Worm (Caenorhabditis elegans) whole organism, young adult: ENCODE results near the gene slc-36.5.

ENCODE experiments used
- T26A5.8 ChIP-seq: sonication (generic microtip); optimal IDR thresholded peaks from 2 replicates; lab custom pipeline; 2016; ENCODE audit warnings: missing genetic modification characterization, missing compliant biosample characterization
- ama-1 ChIP-seq, 3 experiments: fragments of 150-350 bp in 1 of 3; sonication (generic microtip) in 2 of 3; optimal IDR thresholded peaks; 2 replicates each; lab custom pipeline; 2014 to 2018; ENCODE audit warnings: missing biosample characterization in 2 of 3, missing genetic modification characterization in 2 of 3, missing genetic modification reagents in 2 of 3
- chd-7 ChIP-seq: sonication (generic microtip); optimal IDR thresholded peaks from 2 replicates; lab custom pipeline; 2016; ENCODE audit warnings: mild to moderate bottlenecking, missing genetic modification characterization, moderate library complexity, missing compliant biosample characterization
- rcor-1 ChIP-seq: fragments of 200-800 bp; sonication (Bioruptor generic); IDR thresholded peaks from 2 replicates; pipeline ENCODE4 v1.3.6; 2022; ENCODE audit warnings: missing genetic modification reagents, missing genetic modification characterization, missing compliant biosample characterization
- sea-2 ChIP-seq: fragments of 200-800 bp; sonication (Bioruptor generic); IDR thresholded peaks from 2 replicates; pipeline ENCODE4 v1.3.6; 2022; ENCODE audit warnings: missing genetic modification characterization, missing compliant biosample characterization
- somi-1 ChIP-seq: fragments of 200-800 bp; sonication (Bioruptor generic); optimal IDR thresholded peaks from 2 replicates; lab custom pipeline; 2018; ENCODE audit warnings: mild to moderate bottlenecking, missing genetic modification characterization, missing compliant biosample characterization
- unc-62 ChIP-seq: fragments of 150-350 bp; optimal IDR thresholded peaks from 2 replicates; lab custom pipeline; 2014; ENCODE audit warnings: missing biosample characterization, missing genetic modification reagents, missing genetic modification characterization

ce11 chrII:6824524-6824923 lies 52.3 kb downstream of the slc-36.5 start:
- TF ChIP-seq ama-1 (optimal IDR thresholded peaks at IDR 0.05; lab: Kevin White, UChicago) = no peak
- TF ChIP-seq ama-1 (GFP tag; optimal IDR thresholded peaks at IDR 0.05; lab: Kevin White, UChicago) = no peak
- TF ChIP-seq unc-62 (GFP tag; lab: Kevin White, UChicago) = no peak
- no peak for TF ChIP-seq chd-7 (tag; lab: Kevin White, UChicago)
- no peak for TF ChIP-seq somi-1 (GFP tag; lab: Kevin White, UChicago)
- TF ChIP-seq rcor-1 (GFP tag; lab: Robert Waterston, UW) = no peak
- TF ChIP-seq T26A5.8 (tag; lab: Kevin White, UChicago) = no peak
- no peak for TF ChIP-seq sea-2
